Worm (Caenorhabditis elegans) whole organism, early embryonic: ENCODE measurements around the gene srw-134.

Experiments
- flt-1 ChIP-seq: fragments of 200-800 bp; sonication (Bioruptor generic); IDR thresholded peaks from 2 replicates; pipeline ENCODE4 v1.3.6; 2022; ENCODE audit warnings: missing genetic modification characterization, missing compliant biosample characterization
- pes-1 ChIP-seq: fragments of 200-800 bp; sonication (Bioruptor generic); IDR thresholded peaks from 2 replicates; pipeline ENCODE4 v1.3.6; 2022; ENCODE audit warnings: missing genetic modification reagents, missing genetic modification characterization, missing compliant biosample characterization
- scrt-1 ChIP-seq: fragments of 200-800 bp; sonication (Bioruptor generic); IDR thresholded peaks from 2 replicates; pipeline ENCODE4 v1.3.6; 2022; ENCODE audit warnings: missing genetic modification characterization, missing compliant biosample characterization

DNA sequence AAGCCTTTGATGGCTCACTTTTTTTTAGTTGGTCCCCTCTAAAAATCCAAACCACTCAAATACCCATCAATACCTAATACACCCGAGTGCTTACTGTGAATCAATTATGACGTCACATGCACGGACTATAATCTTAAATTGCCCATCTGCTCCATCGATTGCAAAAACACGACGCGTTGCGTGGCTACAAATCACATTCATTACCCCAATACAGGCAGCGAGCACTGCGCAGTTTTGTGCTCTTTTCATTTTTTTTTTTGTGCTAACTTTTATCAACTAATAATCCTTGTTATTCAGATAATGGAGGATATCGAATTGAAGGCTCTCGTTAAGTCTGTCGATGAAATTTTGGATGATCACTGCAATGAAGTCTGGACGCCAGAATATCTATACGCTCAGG is 47.7 kb upstream of the srw-134 start, which contains the start of gene Y45G5AM.5:
- TF ChIP-seq scrt-1 (GFP tag; lab: Robert Waterston, UW) (no peak), pes-1 (GFP tag; lab: Robert Waterston, UW) (no peak), flt-1 (GFP tag; lab: Robert Waterston, UW) (no peak)
